Worm (Caenorhabditis elegans): Measurements from ENCODE around the gene fbxa-141.
A peak's percentile ranks its signal among the peaks of the same experiment; 100 is the strongest.

Gene fbxa-141

ce11 chrX:14502116-14502587 lies 10.6 kb downstream of the fbxa-141 start (continued):
- TF ChIP-seq ces-1 (GFP tag; optimal IDR thresholded peaks at IDR 0.05) (no peak), ceh-20 (GFP tag; IDR thresholded peaks at IDR 0.05) (peak; percentile 96), Y75B8A.6 (GFP tag; IDR thresholded peaks at IDR 0.05) (no peak), dve-1 (tag; optimal IDR thresholded peaks at IDR 0.05; ENCODE audit: insufficient read depth) (peak; percentile 97), nhr-25 (tag; optimal IDR thresholded peaks at IDR 0.05; ENCODE audit: borderline replicate concordance, insufficient read depth) (peak; percentile 1), lin-38 (GFP tag; IDR thresholded peaks at IDR 0.05) (peak; percentile 47; the same call in 1 of the 2 replicates), ceh-28 (tag; optimal IDR thresholded peaks at IDR 0.05) (no peak), Y5F2A.4 (GFP tag; optimal IDR thresholded peaks at IDR 0.05) (no peak), daf-8 (GFP tag; IDR thresholded peaks at IDR 0.05) (no peak), hlh-30 (tag; optimal IDR thresholded peaks at IDR 0.05; ENCODE audit: insufficient read depth) (peak; percentile 92), unc-62 (GFP tag; optimal IDR thresholded peaks at IDR 0.05 in 1 of 2) (peak; percentile 57 to 99), unc-62 (tag; optimal IDR thresholded peaks at IDR 0.05) (no peak), nhr-77 (tag; optimal IDR thresholded peaks at IDR 0.05) (peak; percentile 76), duxl-1 (tag; optimal IDR thresholded peaks at IDR 0.05; ENCODE audit: poor library complexity) (no peak), nhr-48 (tag; optimal IDR thresholded peaks at IDR 0.05) (peak; percentile 92), mdt-29 (GFP tag; IDR thresholded peaks at IDR 0.05) (0 out of 2 replicates have a peak, but pooled peaks have one; percentile 63), zag-1 (tag; optimal IDR thresholded peaks at IDR 0.05) (no peak), aha-1 (tag) (peak; percentile 90), nhr-28 (tag; optimal IDR thresholded peaks at IDR 0.05) (peak; percentile 92), dpl-1 (GFP tag; optimal IDR thresholded peaks at IDR 0.05) (peak; percentile 12), php-3 (GFP tag; IDR thresholded peaks at IDR 0.05) (peak; percentile 97), lin-1 (GFP tag; IDR thresholded peaks at IDR 0.05) (peak; percentile 82), gei-8 (GFP tag; optimal IDR thresholded peaks at IDR 0.05) (peak; percentile 77), skn-1 (tag; optimal IDR thresholded peaks at IDR 0.05) (no peak), hif-1 (tag; optimal IDR thresholded peaks at IDR 0.05) (peak in 1 of 2 experiments; percentile 71), rbr-2 (tag; optimal IDR thresholded peaks at IDR 0.05) (no peak), F10B5.3 (tag; optimal IDR thresholded peaks at IDR 0.05) (no peak), unc-39 (tag; optimal IDR thresholded peaks at IDR 0.05) (no peak), tra-1 (GFP tag; IDR thresholded peaks at IDR 0.05) (peak; percentile 71; the same call in 1 of the 2 replicates), nhr-237 (tag; optimal IDR thresholded peaks at IDR 0.05) (no peak), mep-1 (tag; optimal IDR thresholded peaks at IDR 0.05) (peak; percentile 80), pqm-1 (tag; optimal IDR thresholded peaks at IDR 0.05) (peak; percentile 76), ceh-82 (tag; optimal IDR thresholded peaks at IDR 0.05) (no peak), hlh-11 (tag; optimal IDR thresholded peaks at IDR 0.05) (peak; percentile 95), zfp-2 (tag; optimal IDR thresholded peaks at IDR 0.05) (no peak), attf-4 (tag; optimal IDR thresholded peaks at IDR 0.05) (no peak), ztf-11 (tag; optimal IDR thresholded peaks at IDR 0.05) (no peak), R02D3.7 (tag; optimal IDR thresholded peaks at IDR 0.05) (no peak)

- peak; percentile 34; the same call in 1 of the 2 replicates for TF ChIP-seq lin-38 (GFP tag; IDR thresholded peaks at IDR 0.05)
- TF ChIP-seq nhr-48 (tag; optimal IDR thresholded peaks at IDR 0.05), result peak; percentile 91
- peak; percentile 24 for TF ChIP-seq hlh-30 (tag; optimal IDR thresholded peaks at IDR 0.05; ENCODE audit: insufficient read depth)
- TF ChIP-seq madf-9 (GFP tag; conservative IDR thresholded peaks at IDR 0.05), result no peak
- peak; percentile 72 for TF ChIP-seq pha-4 (GFP tag; IDR thresholded peaks at IDR 0.05)
- no peak for TF ChIP-seq pha-4 (tag; optimal IDR thresholded peaks at IDR 0.05)
- TF ChIP-seq lsy-2 (tag; optimal IDR thresholded peaks at IDR 0.05), result peak in 1 of 2 experiments; percentile 5
- no peak for TF ChIP-seq F10B5.3 (tag; optimal IDR thresholded peaks at IDR 0.05)
- TF ChIP-seq mdl-1 (tag; optimal IDR thresholded peaks at IDR 0.05), result peak in 1 of 2 experiments; percentile 62
- peak; percentile 99 for TF ChIP-seq php-3 (GFP tag; IDR thresholded peaks at IDR 0.05)
- TF ChIP-seq pqm-1 (tag; optimal IDR thresholded peaks at IDR 0.05), result peak; percentile 69
- TF ChIP-seq Y75B8A.6 (GFP tag; IDR thresholded peaks at IDR 0.05), result peak; percentile 51; the same call in 1 of the 2 replicates
- TF ChIP-seq tra-1 (GFP tag; IDR thresholded peaks at IDR 0.05), result peak; percentile 99
- TF ChIP-seq ceh-20 (GFP tag; IDR thresholded peaks at IDR 0.05), result 0 out of 2 replicates have a peak, but pooled peaks have one; percentile 9
- TF ChIP-seq lin-39 (tag; optimal IDR thresholded peaks at IDR 0.05), result no peak
- TF ChIP-seq nhr-28 (tag; optimal IDR thresholded peaks at IDR 0.05), result peak; percentile 65
- TF ChIP-seq ztf-11 (tag; optimal IDR thresholded peaks at IDR 0.05), result no peak
- TF ChIP-seq daf-16 (GFP tag; optimal IDR thresholded peaks at IDR 0.05), result peak in 1 of 2 experiments; percentile 93
- peak; percentile 65 for TF ChIP-seq daf-16 (tag; optimal IDR thresholded peaks at IDR 0.05)
- peak; percentile 38 to 47 for TF ChIP-seq unc-62 (GFP tag; optimal IDR thresholded peaks at IDR 0.05 in 1 of 2)
- TF ChIP-seq unc-62 (tag; optimal IDR thresholded peaks at IDR 0.05), result no peak
- TF ChIP-seq F49E8.2 (tag; optimal IDR thresholded peaks at IDR 0.05; ENCODE audit: borderline replicate concordance), result no peak
- TF ChIP-seq arid-1 (GFP tag; conservative IDR thresholded peaks at IDR 0.05), result no peak
Measured at ce11 chrX:14500422-14501058, 12.2 kb downstream of the fbxa-141 start.

Data from whole organism, L4 larva.